Worm (Caenorhabditis elegans) whole organism, L2 larva: ENCODE results near the gene K08D8.9.

Experiments used
- C34F6.9 ChIP-seq: fragments of 150-350 bp; optimal IDR thresholded peaks from 2 replicates; lab custom pipeline; 2014; ENCODE audit warnings: missing biosample characterization, missing genetic modification characterization
- ama-1 ChIP-seq: fragments of 150-350 bp; optimal IDR thresholded peaks from 2 replicates; lab custom pipeline; 2018; ENCODE audit warnings: inconsistent platforms
- ceh-82 ChIP-seq: fragments of 150-350 bp; optimal IDR thresholded peaks from 2 replicates; lab custom pipeline; 2014; ENCODE audit warnings: missing biosample characterization, missing genetic modification characterization
- mdl-1 ChIP-seq, 2 experiments: fragments of 150-350 bp in 1 of 2; sonication (generic microtip) in 1 of 2; optimal IDR thresholded peaks; 2 replicates each; lab custom pipeline; 2017; ENCODE audit warnings: missing biosample characterization in 2 of 2, missing genetic modification characterization in 2 of 2
- nhr-25 ChIP-seq: fragments of 150-350 bp; sonication (generic microtip); optimal IDR thresholded peaks from 3 replicates; lab custom pipeline; 2014; ENCODE audit warnings: missing biosample characterization, missing genetic modification characterization

- TF ChIP-seq C34F6.9 (tag; lab: Kevin White, UChicago) (no peak), nhr-25 (tag; lab: Kevin White, UChicago) (no peak), mdl-1 (tag; optimal IDR thresholded peaks at IDR 0.05; lab: Kevin White, UChicago) (no peak), ceh-82 (no peak), ama-1 (lab: Kevin White, UChicago) (no peak)
These were observed 6.3 kb upstream of the K08D8.9 start, which contains the start of gene K08D8.12 for ce11 chrIV:12893166-12893565.
